2 fruit fly cellular contexts compared by ENCODE assay signal in genomic region chr2L:9082750-9083149, dm6.
TF ChIP-seq lines count a peak whose summit lies in the region.

No protein-coding gene starts in this region.

- TF ChIP-seq CTCF in whole organism, embryonic (GFP tag; optimal IDR thresholded peaks at IDR 0.05; lab: Kevin White, UChicago) = no peak

TF ChIP-seq in whole organism, adult, 20 proteins besides CTCF, POLR2A, EP300 and RAD21:
- peak; percentile 61 for TF ChIP-seq pad (GFP tag; optimal IDR thresholded peaks at IDR 0.05; lab: Kevin White, UChicago)
- TF ChIP-seq CG7101 (tag; optimal IDR thresholded peaks at IDR 0.05; lab: Kevin White, UChicago) = no peak
TF ChIP-seq in whole organism, adult: peak in this region for 1.

TF ChIP-seq in whole organism, embryonic, 481 proteins besides CTCF, POLR2A, EP300 and RAD21:
- TF ChIP-seq CG4730 (GFP tag; IDR thresholded peaks at IDR 0.05; lab: Robert Waterston, UW) (no peak), Nf-YB (GFP tag; optimal IDR thresholded peaks at IDR 0.05; lab: Kevin White, UChicago) (peak; percentile 91), Nf-YC (tag; optimal IDR thresholded peaks at IDR 0.05; lab: Kevin White, UChicago) (peak; percentile 94), exex (tag; optimal IDR thresholded peaks at IDR 0.05; lab: Kevin White, UChicago) (no peak)
